Worm (Caenorhabditis elegans): ENCODE data around the gene sri-38.
A peak's percentile ranks its signal among the peaks of the same experiment; 100 is the strongest.
"Not testable (repeated sequence)": the region's sequence is repeated elsewhere in the genome, so short reads cannot be mapped to it uniquely, and the experiment has no call there.

sri-38 gene

ce11 chrII:2583044-2583443, 27.6 kb upstream of the sri-38 start, which contains the start of gene sri-74:
Gene sri-74, minus strand, starts transcription at chrII:2583144.
- no peak for TF ChIP-seq mec-3 (tag; optimal IDR thresholded peaks at IDR 0.05; ENCODE audit: borderline replicate concordance)
- no peak for TF ChIP-seq unc-55 (GFP tag; optimal IDR thresholded peaks at IDR 0.05)
- TF ChIP-seq pax-1 (tag; optimal IDR thresholded peaks at IDR 0.05): no peak
- no peak for TF ChIP-seq fkh-6 (tag; optimal IDR thresholded peaks at IDR 0.05)
- no peak for TF ChIP-seq madf-2 (tag; optimal IDR thresholded peaks at IDR 0.05)
- TF ChIP-seq sox-2 (GFP tag; IDR thresholded peaks at IDR 0.05): no peak
- TF ChIP-seq pqm-1 (tag; optimal IDR thresholded peaks at IDR 0.05): no peak
- TF ChIP-seq C38D4.7 (GFP tag; optimal IDR thresholded peaks at IDR 0.05): no peak
- TF ChIP-seq rnt-1 (tag; optimal IDR thresholded peaks at IDR 0.05): no peak
- TF ChIP-seq pag-3 (tag; optimal IDR thresholded peaks at IDR 0.05; ENCODE audit: borderline replicate concordance): no peak
- no peak for TF ChIP-seq eyg-1 (tag; optimal IDR thresholded peaks at IDR 0.05)
- no peak for TF ChIP-seq zip-5 (tag; optimal IDR thresholded peaks at IDR 0.05)
- no peak for TF ChIP-seq nfya-1 (tag; optimal IDR thresholded peaks at IDR 0.05)
- no peak for TF ChIP-seq hlh-15 (tag; optimal IDR thresholded peaks at IDR 0.05)
- TF ChIP-seq elt-2 (tag; optimal IDR thresholded peaks at IDR 0.05): no peak

- TF ChIP-seq ceh-19 (GFP tag; optimal IDR thresholded peaks at IDR 0.05) (no peak), odd-2 (tag; optimal IDR thresholded peaks at IDR 0.05) (no peak), T23F11.4 (GFP tag; optimal IDR thresholded peaks at IDR 0.05) (no peak), ceh-24 (tag; optimal IDR thresholded peaks at IDR 0.05) (no peak), hlh-6 (tag; optimal IDR thresholded peaks at IDR 0.05) (no peak), ahr-1 (tag; optimal IDR thresholded peaks at IDR 0.05) (no peak), K09A11.1 (tag; optimal IDR thresholded peaks at IDR 0.05; ENCODE audit: insufficient read depth) (no peak), ttx-3 (tag; optimal IDR thresholded peaks at IDR 0.05) (no peak), nfya-1 (tag; optimal IDR thresholded peaks at IDR 0.05) (no peak), hlh-13 (GFP tag; optimal IDR thresholded peaks at IDR 0.05) (no peak), fax-1 (tag; optimal IDR thresholded peaks at IDR 0.05) (no peak), sdc-2 (tag; optimal IDR thresholded peaks at IDR 0.05) (no peak), ceh-31 (tag; optimal IDR thresholded peaks at IDR 0.05) (no peak), hlh-30 (tag; optimal IDR thresholded peaks at IDR 0.05; ENCODE audit: insufficient read depth) (no peak), C38D4.7 (GFP tag; optimal IDR thresholded peaks at IDR 0.05) (no peak), Y22D7AL.16 (tag; optimal IDR thresholded peaks at IDR 0.05) (no peak)
These were observed 25.2 kb upstream of the sri-38 start, which contains the start of gene sri-36 for ce11 chrII:2585493-2585892. Gene sri-36, minus strand, starts transcription at chrII:2585593.

- peak; percentile 85 for TF ChIP-seq elt-2 (tag; optimal IDR thresholded peaks at IDR 0.05)
- TF ChIP-seq dve-1 (tag; optimal IDR thresholded peaks at IDR 0.05): no peak
These were observed 23.7 kb upstream of the sri-38 start, which contains the start of the genes F33H12.7 and sri-39 for ce11 chrII:2586861-2587554. Gene F33H12.7, minus strand, starts transcription at chrII:2586911. Gene sri-39, plus strand, starts transcription at chrII:2587504.

DNA sequence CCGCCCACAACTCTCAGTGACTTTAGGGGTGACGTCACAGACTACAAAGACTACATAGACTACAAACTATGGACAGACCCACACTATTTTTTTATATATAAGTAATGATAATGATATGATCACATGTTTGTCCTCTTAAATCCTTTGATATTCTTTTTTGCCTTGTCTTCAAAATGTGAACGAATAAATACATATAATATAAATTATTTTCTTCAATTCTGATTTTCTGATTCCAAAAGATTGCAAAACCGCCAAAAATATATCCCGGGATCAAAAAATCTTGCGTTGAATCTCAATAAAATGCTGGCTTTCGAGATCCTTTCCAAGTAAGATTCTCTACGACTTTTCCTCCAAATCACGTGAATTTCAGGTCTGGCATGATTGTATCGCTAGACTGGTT, 10.5 kb upstream of the sri-38 start, which contains the start of gene F33H12.1:
F33H12.1 (plus strand) TSS at position 301 of the 400 bp plus-strand sequence.
- not testable (repeated sequence) for TF ChIP-seq unc-55 (GFP tag; optimal IDR thresholded peaks at IDR 0.05); unc-86 (tag; optimal IDR thresholded peaks at IDR 0.05); fax-1 (tag; optimal IDR thresholded peaks at IDR 0.05)

ce11 chrII:2600931-2601330, 9.7 kb upstream of the sri-38 start:
- TF ChIP-seq lim-6 (tag; optimal IDR thresholded peaks at IDR 0.05): no peak
- no peak for TF ChIP-seq syd-9 (tag; optimal IDR thresholded peaks at IDR 0.05)
- no peak for TF ChIP-seq fax-1 (tag; optimal IDR thresholded peaks at IDR 0.05)
- TF ChIP-seq hlh-30 (tag; optimal IDR thresholded peaks at IDR 0.05; ENCODE audit: insufficient read depth): no peak
- TF ChIP-seq T23F11.4 (GFP tag; optimal IDR thresholded peaks at IDR 0.05): no peak
- no peak for TF ChIP-seq fkh-6 (tag; optimal IDR thresholded peaks at IDR 0.05)
- TF ChIP-seq npax-4 (tag; optimal IDR thresholded peaks at IDR 0.05): no peak
